Fruit fly (Drosophila melanogaster): ENCODE measurements around the gene TTLL1B.

Gene TTLL1B

dm6 chr3L:4618865-4619496 lies 29.1 kb upstream of the TTLL1B start (continued):
- TF ChIP-seq gcm2 (GFP tag; optimal IDR thresholded peaks at IDR 0.05) (no peak), Blimp-1 (GFP tag; optimal IDR thresholded peaks at IDR 0.05) (peak; percentile 23), Dll (GFP tag; IDR thresholded peaks at IDR 0.05; ENCODE audit: partially characterized antibody) (no peak), CG3281 (GFP tag; optimal IDR thresholded peaks at IDR 0.05) (peak; percentile 15), onecut (GFP tag; IDR thresholded peaks at IDR 0.05) (peak; percentile 94), CG2712 (tag; optimal IDR thresholded peaks at IDR 0.05) (peak; percentile 19), ci (GFP tag; IDR thresholded peaks at IDR 0.05) (no peak), CG13287 (GFP tag; IDR thresholded peaks at IDR 0.05; ENCODE audit: partially characterized antibody) (no peak), nerfin-1 (tag; optimal IDR thresholded peaks at IDR 0.05) (no peak), CG2875 (GFP tag; optimal IDR thresholded peaks at IDR 0.05) (no peak), Ptx1 (GFP tag; IDR thresholded peaks at IDR 0.05) (no peak), dmrt99B (tag; optimal IDR thresholded peaks at IDR 0.05) (peak; percentile 32), CG13894 (tag; optimal IDR thresholded peaks at IDR 0.05) (no peak), fu2 (GFP tag; optimal IDR thresholded peaks at IDR 0.05) (no peak), CG7786 (GFP tag; optimal IDR thresholded peaks at IDR 0.05) (no peak), CG16813 (GFP tag; IDR thresholded peaks at IDR 0.05; ENCODE audit: partially characterized antibody) (no peak), CG10979 (tag; optimal IDR thresholded peaks at IDR 0.05) (peak; percentile 39), Xbp1 (GFP tag; optimal IDR thresholded peaks at IDR 0.05) (no peak), sd (tag; optimal IDR thresholded peaks at IDR 0.05) (peak; percentile 62), Kr (GFP tag; optimal IDR thresholded peaks at IDR 0.05) (no peak), CG11504 (tag; optimal IDR thresholded peaks at IDR 0.05) (peak; percentile 53), CG18262 (tag; optimal IDR thresholded peaks at IDR 0.05) (peak; percentile 37), CG10565 (GFP tag; optimal IDR thresholded peaks at IDR 0.05) (no peak), Dip2 (GFP tag; IDR thresholded peaks at IDR 0.05) (no peak), cad (GFP tag; optimal IDR thresholded peaks at IDR 0.05) (no peak), Hr39 (optimal IDR thresholded peaks at IDR 0.05) (no peak), repo (GFP tag; optimal IDR thresholded peaks at IDR 0.05) (no peak), sim (GFP tag; IDR thresholded peaks at IDR 0.05) (no peak), phol (tag; optimal IDR thresholded peaks at IDR 0.05) (peak; percentile 39), CG10147 (GFP tag; optimal IDR thresholded peaks at IDR 0.05) (peak; percentile 7), Eip74EF (GFP tag; optimal IDR thresholded peaks at IDR 0.05) (no peak), corto (GFP tag; optimal IDR thresholded peaks at IDR 0.05) (no peak), sc (optimal IDR thresholded peaks at IDR 0.05) (no peak), sc (GFP tag; optimal IDR thresholded peaks at IDR 0.05) (no peak), lmd (GFP tag; IDR thresholded peaks at IDR 0.05) (0 out of 2 replicates have a peak, but pooled peaks have one; percentile 4), kni (GFP tag; optimal IDR thresholded peaks at IDR 0.05) (no peak), caup (GFP tag; optimal IDR thresholded peaks at IDR 0.05; ENCODE audit: severe bottlenecking) (no peak), CG34422 (GFP tag; IDR thresholded peaks at IDR 0.05) (no peak), D19B (GFP tag; optimal IDR thresholded peaks at IDR 0.05) (peak; percentile 26), CG12219 (GFP tag; optimal IDR thresholded peaks at IDR 0.05) (no peak), CG4820 (GFP tag; optimal IDR thresholded peaks at IDR 0.05) (no peak), CG10274 (GFP tag; optimal IDR thresholded peaks at IDR 0.05) (no peak), CkIIα-i1 (GFP tag; IDR thresholded peaks at IDR 0.05) (no peak), Sox100B (GFP tag; optimal IDR thresholded peaks at IDR 0.05) (peak; percentile 3), mam (GFP tag; optimal IDR thresholded peaks at IDR 0.05) (no peak), disco-r (GFP tag; optimal IDR thresholded peaks at IDR 0.05) (no peak), lab (GFP tag; optimal IDR thresholded peaks at IDR 0.05) (peak; percentile 7), GATAe (GFP tag; conservative IDR thresholded peaks at IDR 0.05) (no peak), oc (tag; optimal IDR thresholded peaks at IDR 0.05) (no peak), CG2678 (tag; optimal IDR thresholded peaks at IDR 0.05) (peak; percentile 4)

Measured in whole organism, embryonic.